Worm (Caenorhabditis elegans): ENCODE data around the gene T22F3.12.

DNA sequence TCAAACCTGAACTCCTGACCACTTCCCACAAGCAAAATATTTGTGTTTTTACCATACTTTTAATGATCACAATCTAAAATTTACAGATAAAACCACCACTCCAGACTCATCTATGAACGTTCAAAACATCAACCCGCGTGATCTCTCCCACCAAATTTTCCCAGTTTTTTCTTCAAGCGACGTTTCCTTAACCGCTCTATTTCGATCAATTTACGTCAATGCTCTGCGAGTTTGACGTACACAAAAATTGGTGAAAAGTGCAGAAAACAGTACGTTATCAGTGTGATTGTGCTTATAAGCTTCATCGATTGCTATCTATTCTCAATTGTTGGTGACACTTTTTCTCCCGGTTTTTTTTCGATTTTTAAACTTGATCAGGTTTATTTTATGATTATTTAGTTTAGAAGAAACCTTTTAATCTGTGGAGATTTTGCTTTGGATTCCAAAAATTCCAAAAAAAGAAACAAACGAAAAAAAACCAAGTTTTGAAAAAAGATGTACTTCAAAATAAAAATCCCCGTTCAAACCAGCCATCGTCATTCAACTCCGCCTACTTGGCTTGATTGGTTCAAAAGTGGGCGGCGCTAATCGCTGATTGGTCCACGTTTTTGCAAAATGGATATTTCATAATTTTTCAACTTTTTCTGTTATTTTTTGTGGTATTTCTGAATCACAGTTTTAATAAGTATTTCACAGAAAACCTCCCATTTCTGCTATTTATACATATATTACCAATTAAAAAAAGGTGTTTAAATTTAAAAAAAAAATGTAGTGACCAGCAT lies 40.4 kb upstream of the T22F3.12 start:
- TF ChIP-seq T23F11.4 (GFP tag; optimal IDR thresholded peaks at IDR 0.05) (no peak), tbx-2 (tag; optimal IDR thresholded peaks at IDR 0.05) (no peak), ceh-22 (tag; optimal IDR thresholded peaks at IDR 0.05) (no peak), mec-3 (tag; optimal IDR thresholded peaks at IDR 0.05; ENCODE audit: borderline replicate concordance) (no peak), hlh-8 (tag; optimal IDR thresholded peaks at IDR 0.05) (no peak)

Measured in whole organism, late embryonic.